Worm (Caenorhabditis elegans): Measurements from ENCODE around the gene fbxc-31.
"Not testable (repeated sequence)": the region's sequence is repeated elsewhere in the genome, so short reads cannot be mapped to it uniquely, and the experiment has no call there.

fbxc-31 gene

ce11 chrII:927331-927730 is 15.6 kb downstream of the fbxc-31 start, which contains the start of gene R07C3.13:
TSS of gene R07C3.13 (minus strand) at chrII:927431.
- TF ChIP-seq ceh-9 (tag; optimal IDR thresholded peaks at IDR 0.05): no peak
- TF ChIP-seq nhr-11 (tag; optimal IDR thresholded peaks at IDR 0.05): no peak
- no peak for TF ChIP-seq ceh-14 (tag; optimal IDR thresholded peaks at IDR 0.05)
- no peak for TF ChIP-seq sox-2 (GFP tag; IDR thresholded peaks at IDR 0.05)
- no peak for TF ChIP-seq K02D7.2 (tag; optimal IDR thresholded peaks at IDR 0.05)
- TF ChIP-seq ceh-2 (tag; optimal IDR thresholded peaks at IDR 0.05): no peak
- TF ChIP-seq mec-3 (tag; optimal IDR thresholded peaks at IDR 0.05; ENCODE audit: borderline replicate concordance): no peak
- no peak for TF ChIP-seq hlh-13 (GFP tag; optimal IDR thresholded peaks at IDR 0.05)
- TF ChIP-seq unc-3 (GFP tag; conservative IDR thresholded peaks at IDR 0.05): no peak
- no peak for TF ChIP-seq unc-3 (tag; optimal IDR thresholded peaks at IDR 0.05)
- no peak for TF ChIP-seq ceh-31 (tag; optimal IDR thresholded peaks at IDR 0.05)
- no peak for TF ChIP-seq Y22D7AL.16 (tag; optimal IDR thresholded peaks at IDR 0.05)
- TF ChIP-seq hlh-8 (tag; optimal IDR thresholded peaks at IDR 0.05): no peak
- no peak for TF ChIP-seq unc-86 (tag; optimal IDR thresholded peaks at IDR 0.05)
- no peak for TF ChIP-seq ceh-34 (tag; optimal IDR thresholded peaks at IDR 0.05)
- TF ChIP-seq pha-2 (tag; optimal IDR thresholded peaks at IDR 0.05): no peak
- TF ChIP-seq elt-2 (tag; optimal IDR thresholded peaks at IDR 0.05): no peak
- TF ChIP-seq ceh-48 (tag; optimal IDR thresholded peaks at IDR 0.05): no peak

DNA sequence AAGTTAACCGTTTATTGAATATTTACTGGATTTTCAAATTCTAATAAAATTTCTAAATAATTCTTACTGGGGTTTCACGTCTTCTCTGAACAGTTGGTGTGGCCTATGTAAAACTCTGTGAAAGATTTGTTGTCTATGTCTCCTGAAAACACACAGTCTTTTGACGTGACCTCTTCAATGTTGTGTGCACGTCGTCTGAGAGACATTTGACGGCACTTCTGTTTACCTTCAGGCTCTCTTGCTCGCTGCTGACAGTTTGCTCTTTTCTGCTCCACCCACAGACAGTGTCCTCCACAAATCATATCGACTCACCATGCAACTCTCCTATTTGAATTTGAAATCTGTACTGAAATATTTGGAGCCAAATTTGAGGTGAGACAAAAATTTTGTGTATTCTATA is 19.1 kb downstream of the fbxc-31 start, which contains the start of gene fbxc-34:
Gene fbxc-34 (plus strand): TSS at position 301 of the 400 bp plus-strand sequence.
- not testable (repeated sequence) for TF ChIP-seq ttx-3 (tag; optimal IDR thresholded peaks at IDR 0.05); T23F11.4 (GFP tag; optimal IDR thresholded peaks at IDR 0.05); C08G9.2 (tag; optimal IDR thresholded peaks at IDR 0.05)

- TF ChIP-seq ceh-48 (tag; optimal IDR thresholded peaks at IDR 0.05) (no peak), ceh-45 (GFP tag; IDR thresholded peaks at IDR 0.05) (no peak), pag-3 (tag; optimal IDR thresholded peaks at IDR 0.05; ENCODE audit: borderline replicate concordance) (no peak), pros-1 (tag; optimal IDR thresholded peaks at IDR 0.05) (no peak), lin-11 (tag; optimal IDR thresholded peaks at IDR 0.05) (no peak), nhr-232 (tag; optimal IDR thresholded peaks at IDR 0.05) (no peak), pax-1 (tag; optimal IDR thresholded peaks at IDR 0.05) (no peak)
These were observed 20.9 kb downstream of the fbxc-31 start, which contains the start of gene acs-15 for ce11 chrII:932718-933117. TSS of gene acs-15 (plus strand) at chrII:933018.

DNA sequence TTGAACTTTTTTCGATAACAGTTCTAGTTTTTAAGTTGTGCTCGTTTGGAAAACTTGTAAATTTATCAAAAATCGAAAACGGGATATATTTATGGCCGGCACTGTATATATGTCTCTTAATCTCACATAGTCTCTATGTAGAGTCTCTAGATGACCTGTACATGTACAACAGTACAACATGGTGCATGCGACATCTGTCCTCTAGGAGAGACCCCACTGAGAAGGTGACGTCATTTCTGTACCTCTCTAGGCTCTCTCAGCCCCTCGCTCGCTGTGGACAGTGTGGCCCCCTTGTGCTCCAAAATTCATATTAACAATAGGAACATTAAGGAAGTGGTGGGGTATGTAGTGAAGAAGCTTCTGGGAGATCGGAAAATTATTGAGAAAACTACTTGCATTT is 25.5 kb downstream of the fbxc-31 start:
- TF ChIP-seq npax-4 (tag; optimal IDR thresholded peaks at IDR 0.05): no peak
- TF ChIP-seq ref-2 (tag; optimal IDR thresholded peaks at IDR 0.05): peak; percentile 83

DNA sequence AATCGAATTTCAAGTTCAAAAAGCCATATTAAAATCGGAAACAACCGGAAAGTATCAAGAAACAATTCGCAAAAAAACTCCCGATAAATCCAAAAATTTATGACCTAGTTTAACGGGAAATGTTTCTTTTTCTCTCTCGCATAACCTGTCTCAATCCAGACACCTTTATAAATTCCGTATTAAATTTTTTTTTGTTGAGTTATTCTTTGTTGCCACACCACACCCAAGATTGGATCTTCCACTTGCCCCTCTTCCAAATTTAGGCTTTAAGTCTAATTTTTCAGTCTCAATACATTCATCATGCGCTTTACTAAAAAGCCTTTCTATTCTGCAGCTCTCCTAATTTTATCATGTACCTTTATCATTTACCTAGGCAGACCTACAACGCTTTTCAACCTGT is 26.8 kb downstream of the fbxc-31 start, which contains the start of gene R07C3.3:
Gene R07C3.3 (plus strand): TSS at position 301 of the 400 bp plus-strand sequence.
- no peak for TF ChIP-seq zip-5 (tag; optimal IDR thresholded peaks at IDR 0.05)
- TF ChIP-seq ceh-9 (tag; optimal IDR thresholded peaks at IDR 0.05): no peak
- TF ChIP-seq eyg-1 (tag; optimal IDR thresholded peaks at IDR 0.05): no peak
- no peak for TF ChIP-seq C08G9.2 (tag; optimal IDR thresholded peaks at IDR 0.05)
- TF ChIP-seq pros-1 (tag; optimal IDR thresholded peaks at IDR 0.05): no peak
- TF ChIP-seq ceh-34 (tag; optimal IDR thresholded peaks at IDR 0.05): no peak
- no peak for TF ChIP-seq dmd-4 (tag; optimal IDR thresholded peaks at IDR 0.05; ENCODE audit: borderline replicate concordance)
- no peak for TF ChIP-seq ceh-18 (tag; optimal IDR thresholded peaks at IDR 0.05)
- no peak for TF ChIP-seq ztf-16 (tag; optimal IDR thresholded peaks at IDR 0.05)
- TF ChIP-seq gmeb-2 (tag; optimal IDR thresholded peaks at IDR 0.05): no peak
- TF ChIP-seq tbx-2 (tag; optimal IDR thresholded peaks at IDR 0.05): no peak
- TF ChIP-seq syd-9 (tag; optimal IDR thresholded peaks at IDR 0.05): no peak

Measured in whole organism, late embryonic.